Worm (Caenorhabditis elegans) whole organism, young adult: ENCODE measurements around the gene crt-1.

ENCODE experiments used
- B0261.1 ChIP-seq: sonication (generic microtip); optimal IDR thresholded peaks from 2 replicates; lab custom pipeline; 2016; ENCODE audit warnings: mild to moderate bottlenecking, missing genetic modification characterization, moderate library complexity, missing compliant biosample characterization
- C06A6.2 ChIP-seq: fragments of 200-800 bp; sonication (Bioruptor generic); conservative IDR thresholded peaks from 2 replicates; pipeline ENCODE4 v1.3.6; 2022; ENCODE audit warnings: missing genetic modification characterization, missing compliant biosample characterization
- F10E7.11 ChIP-seq: sonication (generic microtip); optimal IDR thresholded peaks from 2 replicates; lab custom pipeline; 2017; ENCODE audit warnings: mild to moderate bottlenecking, missing genetic modification characterization, moderate library complexity, missing compliant biosample characterization
- F33H1.4 ChIP-seq: fragments of 200-800 bp; sonication (Bioruptor generic); IDR thresholded peaks from 2 replicates; pipeline ENCODE4 v1.3.6; 2022; ENCODE audit warnings: missing genetic modification reagents, missing genetic modification characterization, missing compliant biosample characterization
- F57A8.1 ChIP-seq: fragments of 200-800 bp; sonication (Bioruptor generic); optimal IDR thresholded peaks from 2 replicates; lab custom pipeline; 2018; ENCODE audit warnings: mild to moderate bottlenecking, missing genetic modification characterization, moderate library complexity, missing compliant biosample characterization
- F57C9.4 ChIP-seq: sonication (generic microtip); optimal IDR thresholded peaks from 2 replicates; lab custom pipeline; 2017; ENCODE audit warnings: mild to moderate bottlenecking, missing genetic modification characterization, missing compliant biosample characterization
- K12H6.12 ChIP-seq: fragments of 200-800 bp; sonication (Bioruptor generic); optimal IDR thresholded peaks from 2 replicates; lab custom pipeline; 2018; ENCODE audit warnings: mild to moderate bottlenecking, missing genetic modification characterization, missing compliant biosample characterization
- Y53F4B.3 ChIP-seq: fragments of 200-800 bp; sonication (Bioruptor generic); IDR thresholded peaks from 2 replicates; pipeline ENCODE4 v1.3.6; 2022; ENCODE audit warnings: missing genetic modification reagents, missing genetic modification characterization, missing compliant biosample characterization
- Y53G8AR.9 ChIP-seq: fragments of 200-800 bp; sonication (Bioruptor generic); conservative IDR thresholded peaks from 2 replicates; pipeline ENCODE4 v1.3.6; 2022; ENCODE audit warnings: missing genetic modification reagents, missing genetic modification characterization, missing compliant biosample characterization
- Y56A3A.18 ChIP-seq: fragments of 200-800 bp; sonication (Bioruptor generic); IDR thresholded peaks from 2 replicates; pipeline ENCODE4 v1.3.6; 2022; ENCODE audit warnings: missing genetic modification reagents, missing genetic modification characterization, missing compliant biosample characterization
- Y67H2A.10 ChIP-seq: fragments of 200-800 bp; sonication (Bioruptor generic); conservative IDR thresholded peaks from 2 replicates; pipeline ENCODE4 v1.3.6; 2022; ENCODE audit warnings: missing genetic modification reagents, missing genetic modification characterization, missing compliant biosample characterization
- Y79H2A.3 ChIP-seq: fragments of 200-800 bp; sonication (Bioruptor generic); conservative IDR thresholded peaks from 2 replicates; pipeline ENCODE4 v1.3.6; 2022; ENCODE audit warnings: missing genetic modification reagents, missing genetic modification characterization, missing compliant biosample characterization
- ZK185.1 ChIP-seq: sonication (generic microtip); optimal IDR thresholded peaks from 2 replicates; lab custom pipeline; 2016; ENCODE audit warnings: mild to moderate bottlenecking, missing genetic modification characterization, missing compliant biosample characterization; ENCODE audit not compliant: poor library complexity, severe bottlenecking
- aptf-3 ChIP-seq: fragments of 200-800 bp; sonication (Bioruptor generic); IDR thresholded peaks from 2 replicates; pipeline ENCODE4 v1.3.6; 2022; ENCODE audit warnings: missing genetic modification characterization, missing compliant biosample characterization
- atf-7 ChIP-seq: sonication (generic microtip); optimal IDR thresholded peaks from 2 replicates; lab custom pipeline; 2017; ENCODE audit warnings: mild to moderate bottlenecking, missing genetic modification characterization, missing compliant biosample characterization
- athp-1 ChIP-seq: sonication (generic microtip); optimal IDR thresholded peaks from 2 replicates; lab custom pipeline; 2017; ENCODE audit warnings: mild to moderate bottlenecking, missing genetic modification characterization, missing compliant biosample characterization
- attf-5 ChIP-seq: fragments of 200-800 bp; sonication (Bioruptor generic); optimal IDR thresholded peaks from 2 replicates; lab custom pipeline; 2018; ENCODE audit warnings: mild to moderate bottlenecking, missing genetic modification characterization, missing compliant biosample characterization
- ccch-3 ChIP-seq: fragments of 200-800 bp; sonication (Bioruptor generic); optimal IDR thresholded peaks from 2 replicates; lab custom pipeline; 2018; ENCODE audit warnings: mild to moderate bottlenecking, missing genetic modification characterization, missing compliant biosample characterization
- ceh-79 ChIP-seq: sonication (generic microtip); optimal IDR thresholded peaks from 2 replicates; lab custom pipeline; 2017; ENCODE audit warnings: mild to moderate bottlenecking, missing genetic modification characterization, missing compliant biosample characterization
- ceh-91 ChIP-seq: fragments of 200-800 bp; sonication (Bioruptor generic); IDR thresholded peaks from 2 replicates; pipeline ENCODE4 v1.3.6; 2022; ENCODE audit warnings: missing genetic modification reagents, missing genetic modification characterization, missing compliant biosample characterization
- die-1 ChIP-seq: sonication (generic microtip); optimal IDR thresholded peaks from 2 replicates; lab custom pipeline; 2016; ENCODE audit warnings: missing genotype, mild to moderate bottlenecking, missing genetic modification characterization, missing compliant biosample characterization
- dox-1 ChIP-seq: fragments of 200-800 bp; sonication (Bioruptor generic); IDR thresholded peaks from 2 replicates; pipeline ENCODE4 v1.3.6; 2022; ENCODE audit warnings: missing genetic modification reagents, missing genetic modification characterization, missing compliant biosample characterization
- efl-1 ChIP-seq: fragments of 150-350 bp; optimal IDR thresholded peaks from 2 replicates; lab custom pipeline; 2014; ENCODE audit warnings: missing biosample characterization, missing genetic modification reagents, missing genetic modification characterization
- egl-18 ChIP-seq: fragments of 200-800 bp; sonication (Bioruptor generic); IDR thresholded peaks from 2 replicates; pipeline ENCODE4 v1.3.6; 2022; ENCODE audit warnings: missing genetic modification reagents, missing genetic modification characterization, missing compliant biosample characterization
- ekl-4 ChIP-seq: fragments of 200-800 bp; sonication (Bioruptor generic); IDR thresholded peaks from 2 replicates; pipeline ENCODE4 v1.3.6; 2022; ENCODE audit warnings: missing genetic modification reagents, missing genetic modification characterization, missing compliant biosample characterization
- fkh-3 ChIP-seq: sonication (generic microtip); optimal IDR thresholded peaks from 2 replicates; lab custom pipeline; 2016; ENCODE audit warnings: mild to moderate bottlenecking, missing genetic modification characterization, missing compliant biosample characterization
- gei-17 ChIP-seq: fragments of 200-800 bp; sonication (Bioruptor generic); optimal IDR thresholded peaks from 2 replicates; lab custom pipeline; 2018; ENCODE audit warnings: mild to moderate bottlenecking, missing genetic modification characterization, missing compliant biosample characterization
- hrde-1 ChIP-seq: sonication (generic microtip); optimal IDR thresholded peaks from 2 replicates; lab custom pipeline; 2016; ENCODE audit warnings: missing genetic modification characterization, mild to moderate bottlenecking, missing compliant biosample characterization, moderate library complexity, missing genotype, missing genetic modification reagents, borderline replicate concordance
- lag-1 ChIP-seq: fragments of 200-800 bp; sonication (Bioruptor generic); IDR thresholded peaks from 2 replicates; pipeline ENCODE4 v1.3.6; 2022; ENCODE audit warnings: missing genetic modification reagents, missing genetic modification characterization, missing compliant biosample characterization
- let-526 ChIP-seq: fragments of 200-800 bp; sonication (Bioruptor generic); IDR thresholded peaks from 2 replicates; pipeline ENCODE4 v1.3.6; 2022; ENCODE audit warnings: missing genetic modification reagents, missing genetic modification characterization, missing compliant biosample characterization
- lin-26 ChIP-seq: fragments of 200-800 bp; sonication (Bioruptor generic); IDR thresholded peaks from 2 replicates; pipeline ENCODE4 v1.3.6; 2022; ENCODE audit warnings: missing genetic modification reagents, missing genetic modification characterization, missing compliant biosample characterization
- madf-10 ChIP-seq: sonication (generic microtip); optimal IDR thresholded peaks from 2 replicates; lab custom pipeline; 2016; ENCODE audit warnings: mild to moderate bottlenecking, missing genetic modification characterization, missing compliant biosample characterization
- madf-3 ChIP-seq: fragments of 200-800 bp; sonication (Bioruptor generic); IDR thresholded peaks from 2 replicates; pipeline ENCODE4 v1.3.6; 2022; ENCODE audit warnings: missing genetic modification reagents, missing genetic modification characterization, missing compliant biosample characterization
- madf-6 ChIP-seq: fragments of 200-800 bp; sonication (Bioruptor generic); IDR thresholded peaks from 2 replicates; pipeline ENCODE4 v1.3.6; 2022; ENCODE audit warnings: missing genetic modification reagents, missing genetic modification characterization, missing compliant biosample characterization
- nfyb-1 ChIP-seq: fragments of 200-800 bp; sonication (Bioruptor generic); IDR thresholded peaks from 2 replicates; pipeline ENCODE4 v1.3.6; 2022; ENCODE audit warnings: missing genetic modification reagents, missing genetic modification characterization, missing compliant biosample characterization
- nhr-179 ChIP-seq: sonication (generic microtip); optimal IDR thresholded peaks from 2 replicates; lab custom pipeline; 2016; ENCODE audit warnings: mild to moderate bottlenecking, missing genetic modification characterization, missing compliant biosample characterization
- nhr-27 ChIP-seq: fragments of 200-800 bp; sonication (Bioruptor generic); optimal IDR thresholded peaks from 2 replicates; lab custom pipeline; 2018; ENCODE audit warnings: mild to moderate bottlenecking, missing genetic modification characterization, moderate library complexity, missing compliant biosample characterization
- nhr-80 ChIP-seq: sonication (generic microtip); optimal IDR thresholded peaks from 2 replicates; lab custom pipeline; 2016; ENCODE audit warnings: missing genetic modification characterization, missing compliant biosample characterization
- rec-8 ChIP-seq, 2 experiments: sonication (generic microtip); optimal IDR thresholded peaks; 2 replicates each; lab custom pipeline; 2016; ENCODE audit warnings: mild to moderate bottlenecking in 2 of 2, missing genetic modification characterization in 2 of 2, missing genetic modification reagents in 2 of 2, missing genotype in 2 of 2, missing biosample characterization in 1 of 2, missing compliant biosample characterization in 1 of 2, moderate library complexity in 1 of 2
- rpc-1 ChIP-seq, 2 experiments: fragments of 150-350 bp in 1 of 2; sonication (generic microtip) in 1 of 2; optimal IDR thresholded peaks; 2 replicates each; lab custom pipeline; 2014 to 2018; ENCODE audit warnings: missing biosample characterization in 1 of 2, missing genetic modification characterization in 1 of 2, missing genetic modification reagents in 1 of 2, missing genotype in 1 of 2
- sdz-38 ChIP-seq: sonication (generic microtip); optimal IDR thresholded peaks from 2 replicates; lab custom pipeline; 2016; ENCODE audit warnings: missing genotype, missing genetic modification characterization, missing compliant biosample characterization
- sea-2 ChIP-seq: fragments of 200-800 bp; sonication (Bioruptor generic); IDR thresholded peaks from 2 replicates; pipeline ENCODE4 v1.3.6; 2022; ENCODE audit warnings: missing genetic modification characterization, missing compliant biosample characterization
- sptf-2 ChIP-seq: fragments of 200-800 bp; sonication (Bioruptor generic); optimal IDR thresholded peaks from 2 replicates; lab custom pipeline; 2018; ENCODE audit warnings: mild to moderate bottlenecking, missing genetic modification characterization, missing compliant biosample characterization
- tbp1 ChIP-seq: fragments of 200-800 bp; sonication (Bioruptor generic); optimal IDR thresholded peaks from 2 replicates; lab custom pipeline; 2018; ENCODE audit warnings: mild to moderate bottlenecking, missing genetic modification characterization, missing compliant biosample characterization
- tbx-9 ChIP-seq: sonication (generic microtip); optimal IDR thresholded peaks from 2 replicates; lab custom pipeline; 2016; ENCODE audit warnings: borderline replicate concordance, missing genetic modification characterization, inconsistent platforms, missing compliant biosample characterization
- tlf-1 ChIP-seq: fragments of 200-800 bp; sonication (Bioruptor generic); optimal IDR thresholded peaks from 2 replicates; lab custom pipeline; 2018; ENCODE audit warnings: mild to moderate bottlenecking, missing genetic modification characterization, missing compliant biosample characterization
- zfh-2 ChIP-seq: fragments of 200-800 bp; sonication (Bioruptor generic); conservative IDR thresholded peaks from 2 replicates; pipeline ENCODE4 v1.3.6; 2022; ENCODE audit warnings: missing genetic modification reagents, missing genetic modification characterization, missing compliant biosample characterization
- zim-3 ChIP-seq: sonication (generic microtip); optimal IDR thresholded peaks from 2 replicates; lab custom pipeline; 2017; ENCODE audit warnings: mild to moderate bottlenecking, missing genetic modification characterization, moderate library complexity, missing compliant biosample characterization
- ztf-25 ChIP-seq: fragments of 200-800 bp; sonication (Bioruptor generic); IDR thresholded peaks from 2 replicates; pipeline ENCODE4 v1.3.6; 2022; ENCODE audit warnings: missing genetic modification reagents, missing genetic modification characterization, missing compliant biosample characterization
- ztf-3 ChIP-seq: fragments of 200-800 bp; sonication (Bioruptor generic); optimal IDR thresholded peaks from 2 replicates; lab custom pipeline; 2018; ENCODE audit warnings: mild to moderate bottlenecking, missing genetic modification characterization, missing compliant biosample characterization

The crt-1 gene

ce11 chrV:6110533-6110932 lies 10.2 kb upstream of the crt-1 start, which contains the start of gene F17A9.4 (continued):
- no peak for TF ChIP-seq sea-2 (GFP tag; lab: Robert Waterston, UW)
- no peak for TF ChIP-seq fkh-3
- TF ChIP-seq efl-1 (GFP tag; lab: Kevin White, UChicago): no peak
- TF ChIP-seq ceh-91 (GFP tag; lab: Robert Waterston, UW): no peak
- TF ChIP-seq F57A8.1 (GFP tag; lab: Kevin White, UChicago): no peak
- no peak for TF ChIP-seq gei-17 (GFP tag; lab: Kevin White, UChicago)
- TF ChIP-seq nhr-80 (tag; lab: Kevin White, UChicago): peak; percentile 83
- no peak for TF ChIP-seq aptf-3
- TF ChIP-seq nhr-27: no peak
- no peak for TF ChIP-seq K12H6.12
- no peak for TF ChIP-seq die-1 (tag; lab: Kevin White, UChicago)
- no peak for TF ChIP-seq F57C9.4 (tag; lab: Kevin White, UChicago)
- TF ChIP-seq Y53G8AR.9: no peak
- no peak for TF ChIP-seq sptf-2 (GFP tag; lab: Kevin White, UChicago)
- no peak for TF ChIP-seq tbx-9 (tag; lab: Kevin White, UChicago)
- TF ChIP-seq C06A6.2 (GFP tag; lab: Robert Waterston, UW): no peak
- no peak for TF ChIP-seq lin-26 (GFP tag; lab: Robert Waterston, UW)
- TF ChIP-seq madf-3 (GFP tag; lab: Robert Waterston, UW): no peak
- TF ChIP-seq tbp1 (GFP tag; lab: Kevin White, UChicago): peak; percentile 38
- TF ChIP-seq Y79H2A.3 (GFP tag; lab: Robert Waterston, UW): no peak
- TF ChIP-seq Y67H2A.10 (GFP tag; lab: Robert Waterston, UW): no peak
- peak; percentile 64 for TF ChIP-seq nfyb-1 (GFP tag; lab: Robert Waterston, UW)
- no peak for TF ChIP-seq nhr-179 (tag; lab: Kevin White, UChicago)
- no peak for TF ChIP-seq F33H1.4
- TF ChIP-seq attf-5 (GFP tag; lab: Kevin White, UChicago): peak; percentile 41
- no peak for TF ChIP-seq tlf-1 (GFP tag; lab: Kevin White, UChicago)
- no peak for TF ChIP-seq madf-6
- TF ChIP-seq B0261.1 (tag; lab: Kevin White, UChicago): no peak
- TF ChIP-seq let-526 (GFP tag; lab: Robert Waterston, UW): no peak
- TF ChIP-seq ztf-25 (GFP tag; lab: Robert Waterston, UW): no peak
- no peak for TF ChIP-seq egl-18 (GFP tag; lab: Robert Waterston, UW)
- no peak for TF ChIP-seq rpc-1 (optimal IDR thresholded peaks at IDR 0.05; lab: Kevin White, UChicago)
- no peak for TF ChIP-seq rpc-1 (tag; optimal IDR thresholded peaks at IDR 0.05; lab: Kevin White, UChicago)
- peak; percentile 38; the same call in 1 of the 2 replicates for TF ChIP-seq dox-1
- no peak for TF ChIP-seq zim-3
- TF ChIP-seq rec-8 (tag; optimal IDR thresholded peaks at IDR 0.05; lab: Kevin White, UChicago): no peak
- TF ChIP-seq ceh-79 (tag; lab: Kevin White, UChicago): no peak
- TF ChIP-seq atf-7 (tag; lab: Kevin White, UChicago): peak; percentile 52
- TF ChIP-seq ztf-3: no peak
- no peak for TF ChIP-seq Y56A3A.18 (GFP tag; lab: Robert Waterston, UW)
- TF ChIP-seq athp-1 (tag; lab: Kevin White, UChicago): no peak
- TF ChIP-seq ekl-4 (GFP tag; lab: Robert Waterston, UW): 0 out of 2 replicates have a peak, but pooled peaks have one; percentile 14
- no peak for TF ChIP-seq ZK185.1 (tag; lab: Kevin White, UChicago)
- no peak for TF ChIP-seq ccch-3
- TF ChIP-seq lag-1 (GFP tag; lab: Robert Waterston, UW): no peak
- TF ChIP-seq zfh-2 (GFP tag; lab: Robert Waterston, UW): no peak
- TF ChIP-seq hrde-1 (tag; lab: Kevin White, UChicago): no peak
- TF ChIP-seq sdz-38 (tag; lab: Kevin White, UChicago): no peak
- TF ChIP-seq Y53F4B.3 (GFP tag; lab: Robert Waterston, UW): no peak
- no peak for TF ChIP-seq F10E7.11 (tag; lab: Kevin White, UChicago)
- no peak for TF ChIP-seq madf-10 (tag; lab: Kevin White, UChicago)
